Worm (Caenorhabditis elegans) whole organism, early embryonic: ENCODE measurements around the gene eif-2Balpha.

Source experiments
- F13C5.2 ChIP-seq: sonication (generic microtip); optimal IDR thresholded peaks from 2 replicates; lab custom pipeline; 2017; ENCODE audit warnings: mild to moderate bottlenecking, missing genetic modification characterization, inconsistent platforms, missing compliant biosample characterization
- ama-1 ChIP-seq: fragments of 150-350 bp; optimal IDR thresholded peaks from 2 replicates; lab custom pipeline; 2014
- ceh-36 ChIP-seq: sonication (generic microtip); optimal IDR thresholded peaks from 2 replicates; lab custom pipeline; 2016; ENCODE audit warnings: missing genetic modification characterization, inconsistent platforms, missing compliant biosample characterization
- ets-7 ChIP-seq: sonication (generic microtip); optimal IDR thresholded peaks from 2 replicates; lab custom pipeline; 2016; ENCODE audit warnings: missing genotype, missing genetic modification characterization, missing compliant biosample characterization
- flt-1 ChIP-seq: fragments of 200-800 bp; sonication (Bioruptor generic); IDR thresholded peaks from 2 replicates; pipeline ENCODE4 v1.3.6; 2022; ENCODE audit warnings: missing genetic modification characterization, missing compliant biosample characterization
- hnd-1 ChIP-seq: sonication (generic microtip); optimal IDR thresholded peaks from 2 replicates; lab custom pipeline; 2016; ENCODE audit warnings: missing genetic modification characterization, missing compliant biosample characterization
- scrt-1 ChIP-seq: fragments of 200-800 bp; sonication (Bioruptor generic); IDR thresholded peaks from 2 replicates; pipeline ENCODE4 v1.3.6; 2022; ENCODE audit warnings: missing genetic modification characterization, missing compliant biosample characterization
- sea-1 ChIP-seq: fragments of 200-800 bp; sonication (Bioruptor generic); conservative IDR thresholded peaks from 2 replicates; pipeline ENCODE4 v1.3.6; 2022; ENCODE audit warnings: missing genetic modification characterization, missing compliant biosample characterization

- TF ChIP-seq ama-1: no peak
- TF ChIP-seq F13C5.2 (tag; lab: Kevin White, UChicago): no peak
- no peak for TF ChIP-seq sea-1 (GFP tag; lab: Robert Waterston, UW)
- no peak for TF ChIP-seq flt-1 (GFP tag; lab: Robert Waterston, UW)
- TF ChIP-seq ets-7: no peak
- TF ChIP-seq scrt-1 (GFP tag; lab: Robert Waterston, UW): no peak
- TF ChIP-seq ceh-36 (tag; lab: Kevin White, UChicago): no peak
- no peak for TF ChIP-seq hnd-1 (tag; lab: Kevin White, UChicago)
Observed at ce11 chrIII:9509764-9510370, 33.1 kb upstream of the eif-2Balpha start.
